Fruit fly (Drosophila melanogaster): ENCODE results near the gene mbt.

DNA sequence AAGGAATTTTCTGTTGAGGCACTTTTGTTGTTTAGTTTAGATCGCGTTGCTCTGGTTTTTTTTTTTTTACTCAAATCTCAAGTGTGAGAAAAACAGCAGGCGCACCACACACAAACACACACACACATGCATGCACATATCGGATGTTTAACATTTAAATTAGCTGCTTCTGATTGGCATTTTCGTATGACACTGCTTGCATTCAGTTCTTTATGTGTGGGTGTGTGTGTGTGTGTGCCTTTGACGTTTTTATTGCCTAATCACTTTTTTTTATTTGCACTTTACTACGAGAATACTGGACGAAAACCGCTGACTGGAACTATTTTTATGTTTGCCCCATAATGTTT is 37.9 kb downstream of the mbt start:
- TF ChIP-seq psq (optimal IDR thresholded peaks at IDR 0.05) (no peak), usp (GFP tag; optimal IDR thresholded peaks at IDR 0.05) (no peak), EcR (GFP tag; optimal IDR thresholded peaks at IDR 0.05) (no peak)

Data from whole organism.